Worm (Caenorhabditis elegans) whole organism, late embryonic: ENCODE results near the gene act-4.

ENCODE experiments used
- K02D7.2 ChIP-seq: sonication (generic microtip); optimal IDR thresholded peaks from 2 replicates; lab custom pipeline; 2017; ENCODE audit warnings: mild to moderate bottlenecking, missing genetic modification characterization, missing compliant biosample characterization
- T23F11.4 ChIP-seq: fragments of 200-800 bp; sonication (Bioruptor generic); optimal IDR thresholded peaks from 2 replicates; lab custom pipeline; 2018; ENCODE audit warnings: mild to moderate bottlenecking, missing genetic modification characterization, missing compliant biosample characterization
- ceh-18 ChIP-seq: sonication (generic microtip); optimal IDR thresholded peaks from 2 replicates; lab custom pipeline; 2016; ENCODE audit warnings: missing genetic modification characterization, missing compliant biosample characterization
- ceh-19 ChIP-seq: fragments of 200-800 bp; sonication (Bioruptor generic); optimal IDR thresholded peaks from 2 replicates; lab custom pipeline; 2018; ENCODE audit warnings: mild to moderate bottlenecking, missing genetic modification characterization, missing compliant biosample characterization
- ceh-2 ChIP-seq: sonication (generic microtip); optimal IDR thresholded peaks from 2 replicates; lab custom pipeline; 2016; ENCODE audit warnings: missing genotype, missing genetic modification characterization, missing compliant biosample characterization
- ceh-22 ChIP-seq: sonication (generic microtip); optimal IDR thresholded peaks from 2 replicates; lab custom pipeline; 2017; ENCODE audit warnings: missing biosample characterization, missing genetic modification characterization
- ceh-30 ChIP-seq: fragments of 150-350 bp; optimal IDR thresholded peaks from 2 replicates; lab custom pipeline; 2014; ENCODE audit warnings: missing biosample characterization, missing genetic modification characterization
- ceh-31 ChIP-seq: sonication (generic microtip); optimal IDR thresholded peaks from 2 replicates; lab custom pipeline; 2016; ENCODE audit warnings: missing genetic modification characterization, missing compliant biosample characterization
- ceh-48 ChIP-seq: sonication (generic microtip); optimal IDR thresholded peaks from 2 replicates; lab custom pipeline; 2016; ENCODE audit warnings: missing genetic modification characterization, inconsistent platforms, missing compliant biosample characterization
- ceh-6 ChIP-seq: fragments of 200-800 bp; sonication (Bioruptor generic); optimal IDR thresholded peaks from 2 replicates; lab custom pipeline; 2018; ENCODE audit warnings: mild to moderate bottlenecking, missing genetic modification characterization, missing compliant biosample characterization
- ceh-9 ChIP-seq: sonication (generic microtip); optimal IDR thresholded peaks from 2 replicates; lab custom pipeline; 2016; ENCODE audit warnings: mild to moderate bottlenecking, missing genetic modification characterization, inconsistent platforms, missing compliant biosample characterization
- elt-2 ChIP-seq: sonication (generic microtip); optimal IDR thresholded peaks from 2 replicates; lab custom pipeline; 2016; ENCODE audit warnings: missing genetic modification reagents, missing genetic modification characterization, missing compliant biosample characterization
- elt-4 ChIP-seq: sonication (generic microtip); optimal IDR thresholded peaks from 2 replicates; lab custom pipeline; 2016; ENCODE audit warnings: missing genetic modification characterization, missing compliant biosample characterization
- ets-4 ChIP-seq: sonication (generic microtip); optimal IDR thresholded peaks from 2 replicates; lab custom pipeline; 2016; ENCODE audit warnings: missing genetic modification characterization, missing compliant biosample characterization
- fax-1 ChIP-seq: sonication (generic microtip); optimal IDR thresholded peaks from 2 replicates; lab custom pipeline; 2016; ENCODE audit warnings: missing genotype, missing genetic modification characterization, missing compliant biosample characterization
- fkh-10 ChIP-seq: fragments of 150-350 bp; optimal IDR thresholded peaks from 2 replicates; lab custom pipeline; 2014; ENCODE audit warnings: missing biosample characterization, missing genetic modification reagents, missing genetic modification characterization
- lim-6 ChIP-seq: sonication (generic microtip); optimal IDR thresholded peaks from 2 replicates; lab custom pipeline; 2016; ENCODE audit warnings: missing genetic modification characterization, missing compliant biosample characterization
- lin-11 ChIP-seq: fragments of 200-800 bp; sonication (Bioruptor generic); optimal IDR thresholded peaks from 2 replicates; lab custom pipeline; 2018; ENCODE audit warnings: mild to moderate bottlenecking, missing genetic modification characterization, missing compliant biosample characterization
- nfya-1 ChIP-seq: sonication (generic microtip); optimal IDR thresholded peaks from 2 replicates; lab custom pipeline; 2017; ENCODE audit warnings: missing genetic modification characterization, mild to moderate bottlenecking, missing compliant biosample characterization, antibody characterized with exemption, moderate library complexity
- nhr-11 ChIP-seq: fragments of 150-350 bp; optimal IDR thresholded peaks from 2 replicates; lab custom pipeline; 2014; ENCODE audit warnings: missing biosample characterization, missing genetic modification characterization
- nhr-232 ChIP-seq: sonication (generic microtip); optimal IDR thresholded peaks from 2 replicates; lab custom pipeline; 2016; ENCODE audit warnings: missing genetic modification characterization, missing compliant biosample characterization
- odd-2 ChIP-seq: sonication (generic microtip); optimal IDR thresholded peaks from 2 replicates; lab custom pipeline; 2017; ENCODE audit warnings: antibody characterized with exemption, mild to moderate bottlenecking, missing genetic modification characterization, missing compliant biosample characterization
- pax-1 ChIP-seq: fragments of 150-350 bp; optimal IDR thresholded peaks from 2 replicates; lab custom pipeline; 2014; ENCODE audit warnings: missing biosample characterization, missing genetic modification characterization
- pha-4 ChIP-seq: fragments of 150-350 bp; optimal IDR thresholded peaks from 2 replicates; lab custom pipeline; 2018; ENCODE audit warnings: missing biosample characterization, missing genetic modification reagents, missing genetic modification characterization
- ref-2 ChIP-seq: sonication (generic microtip); optimal IDR thresholded peaks from 2 replicates; lab custom pipeline; 2016; ENCODE audit warnings: missing genetic modification characterization, missing compliant biosample characterization
- rnt-1 ChIP-seq: sonication (generic microtip); optimal IDR thresholded peaks from 2 replicates; lab custom pipeline; 2016; ENCODE audit warnings: missing genetic modification characterization, missing compliant biosample characterization
- sox-2 ChIP-seq: fragments of 200-800 bp; sonication (Bioruptor generic); IDR thresholded peaks from 2 replicates; pipeline ENCODE4 v1.3.6; 2022; ENCODE audit warnings: missing genetic modification reagents, missing genetic modification characterization, missing compliant biosample characterization
- syd-9 ChIP-seq: sonication (generic microtip); optimal IDR thresholded peaks from 2 replicates; lab custom pipeline; 2016; ENCODE audit warnings: mild to moderate bottlenecking, missing genetic modification characterization, moderate library complexity, missing compliant biosample characterization
- tbx-2 ChIP-seq: sonication (generic microtip); optimal IDR thresholded peaks from 2 replicates; lab custom pipeline; 2016; ENCODE audit warnings: missing genetic modification characterization, missing compliant biosample characterization
- unc-3 ChIP-seq, 2 experiments: fragments of 200-800 bp in 1 of 2; sonication (Bioruptor generic) in 1 of 2; sonication (generic microtip) in 1 of 2; conservative IDR thresholded peaks in 1 of 2; optimal IDR thresholded peaks in 1 of 2; 2 replicates each; pipeline versions ENCODE4 v1.3.6 to Lab custom; 2016 to 2022; ENCODE audit warnings: missing compliant biosample characterization in 2 of 2, missing genetic modification characterization in 2 of 2, missing genetic modification reagents in 1 of 2
- unc-42 ChIP-seq: sonication (generic microtip); optimal IDR thresholded peaks from 2 replicates; lab custom pipeline; 2016; ENCODE audit warnings: missing genotype, missing genetic modification characterization, missing compliant biosample characterization
- zip-5 ChIP-seq: sonication (generic microtip); optimal IDR thresholded peaks from 2 replicates; lab custom pipeline; 2016; ENCODE audit warnings: missing genetic modification characterization, missing compliant biosample characterization

The act-4 gene

DNA sequence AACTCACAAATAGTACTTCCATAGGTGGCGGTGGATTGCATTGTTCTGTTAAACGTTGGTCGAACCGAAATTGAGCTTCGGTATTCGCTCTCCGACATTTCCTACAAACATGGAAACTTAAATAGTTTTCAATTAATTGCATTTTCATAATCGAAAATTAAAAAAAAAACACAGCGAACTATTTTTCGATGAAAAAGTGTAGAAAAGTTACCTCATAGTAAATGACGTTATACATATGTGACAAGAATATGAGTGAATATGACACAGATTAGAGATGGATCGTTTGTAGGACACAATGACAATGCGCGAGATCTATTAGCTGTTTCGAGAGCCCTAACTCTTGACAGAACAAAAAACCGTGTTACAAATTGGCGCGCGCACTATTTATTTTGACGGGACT is 44.5 kb upstream of the act-4 start, which contains the start of gene ifa-4:
Gene ifa-4 (minus strand): TSS at position 101 of the 400 bp plus-strand sequence.
- TF ChIP-seq syd-9 (tag; lab: Kevin White, UChicago) (no peak), unc-42 (no peak), ceh-9 (no peak), odd-2 (tag; lab: Kevin White, UChicago) (no peak), nhr-232 (tag; lab: Kevin White, UChicago) (no peak), ref-2 (no peak)

- TF ChIP-seq elt-2 (tag; lab: Kevin White, UChicago) (peak; percentile 24), pax-1 (tag; lab: Kevin White, UChicago) (no peak)
- TF ChIP-seq, all 69 proteins: peak for 1
Measured at ce11 chrX:4920942-4921540, 39.4 kb upstream of the act-4 start, which contains the start of gene K05B2.4. Gene K05B2.4, minus strand, starts transcription at chrX:4920992.

DNA sequence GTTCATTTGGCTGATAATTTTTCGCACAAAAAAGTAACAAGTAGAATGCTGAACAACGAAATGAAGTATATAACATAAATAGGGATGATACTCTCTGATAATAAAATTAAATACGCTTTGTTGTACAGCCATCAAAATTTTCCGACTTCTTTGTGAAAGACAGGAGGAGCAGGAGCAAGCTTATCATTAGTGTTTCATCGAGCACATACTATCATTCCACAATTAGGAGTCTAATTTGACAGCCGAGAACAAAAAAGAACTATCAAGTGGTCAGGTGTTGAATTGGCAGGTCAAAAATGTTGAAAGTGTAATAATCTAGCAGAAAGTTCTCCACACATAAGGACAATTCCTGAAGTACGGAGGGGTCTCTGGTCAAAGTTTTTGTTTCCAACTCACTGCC is 32.3 kb upstream of the act-4 start:
- no peak for TF ChIP-seq zip-5 (tag; lab: Kevin White, UChicago)
- no peak for TF ChIP-seq lin-11
- TF ChIP-seq nfya-1 (tag; lab: Kevin White, UChicago): no peak
- no peak for TF ChIP-seq rnt-1 (tag; lab: Kevin White, UChicago)
- no peak for TF ChIP-seq fkh-10 (GFP tag; lab: Kevin White, UChicago)
- TF ChIP-seq syd-9 (tag; lab: Kevin White, UChicago): no peak
- no peak for TF ChIP-seq K02D7.2
- no peak for TF ChIP-seq ceh-2 (tag; lab: Kevin White, UChicago)
- TF ChIP-seq, all 69 proteins: peak for 0

ce11 chrX:4929657-4930056 is 30.8 kb upstream of the act-4 start, which contains the start of gene mct-4:
Gene mct-4, minus strand, starts transcription at chrX:4929757.
- TF ChIP-seq ceh-2 (tag; lab: Kevin White, UChicago) (no peak), elt-4 (tag; lab: Kevin White, UChicago) (no peak), nhr-11 (tag; lab: Kevin White, UChicago) (no peak), ceh-6 (GFP tag; lab: Kevin White, UChicago) (no peak), ceh-18 (tag; lab: Kevin White, UChicago) (no peak), T23F11.4 (GFP tag; lab: Kevin White, UChicago) (no peak), ceh-30 (tag; lab: Kevin White, UChicago) (no peak), tbx-2 (tag; lab: Kevin White, UChicago) (no peak), pha-4 (tag; lab: Kevin White, UChicago) (no peak), nfya-1 (tag; lab: Kevin White, UChicago) (no peak), lim-6 (tag; lab: Kevin White, UChicago) (no peak), ceh-22 (no peak), ceh-31 (tag; lab: Kevin White, UChicago) (no peak), ets-4 (no peak), ceh-48 (no peak), ceh-19 (GFP tag; lab: Kevin White, UChicago) (no peak), unc-42 (no peak), fkh-10 (GFP tag; lab: Kevin White, UChicago) (no peak)

DNA sequence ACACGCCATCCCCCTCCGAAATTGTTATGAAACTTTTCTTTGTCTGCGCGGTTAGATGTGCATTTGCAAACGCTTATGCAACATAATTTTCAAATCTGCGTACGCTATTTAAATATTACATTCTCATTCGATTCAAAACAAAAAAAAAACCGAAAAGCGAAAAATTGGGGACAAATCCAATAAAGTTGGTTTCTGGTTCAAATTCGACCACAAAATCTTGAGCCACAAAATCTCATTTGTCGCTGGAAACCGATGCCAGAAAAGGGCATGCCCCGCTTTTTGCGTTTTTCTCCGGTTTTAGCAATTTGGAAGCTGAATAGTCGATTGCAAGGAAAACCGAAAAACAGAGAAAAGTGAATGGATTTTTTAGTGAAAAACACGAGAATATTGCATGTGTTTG is 28.4 kb upstream of the act-4 start:
- TF ChIP-seq unc-42 (peak; percentile 76), fax-1 (tag; lab: Kevin White, UChicago) (no peak)

ce11 chrX:4932964-4933363 is 27.5 kb upstream of the act-4 start:
- TF ChIP-seq unc-3 (GFP tag; conservative IDR thresholded peaks at IDR 0.05; lab: Robert Waterston, UW) (no peak), unc-3 (tag; optimal IDR thresholded peaks at IDR 0.05; lab: Kevin White, UChicago) (no peak), tbx-2 (tag; lab: Kevin White, UChicago) (no peak), sox-2 (GFP tag; lab: Robert Waterston, UW) (no peak)
- TF ChIP-seq, all 69 proteins: peak for 0
